Fruit fly (Drosophila melanogaster) whole organism, embryonic: Measurements from ENCODE around the gene CG11000.

ENCODE experiments used
- Abd-B ChIP-seq: fragments of 200-800 bp; sonication (Bioruptor generic); optimal IDR thresholded peaks from 2 replicates; lab custom pipeline; 2018; ENCODE audit warnings: missing biosample characterization, mild to moderate bottlenecking, missing genetic modification characterization, moderate library complexity
- CG10979 ChIP-seq: fragments of 200-800 bp; sonication (Bioruptor generic); optimal IDR thresholded peaks from 2 replicates; lab custom pipeline; 2018; ENCODE audit warnings: missing biosample characterization, mild to moderate bottlenecking, missing genetic modification characterization, moderate library complexity
- CG11093 ChIP-seq: fragments of 200-800 bp; sonication (Bioruptor generic); IDR thresholded peaks from 3 replicates; pipeline ENCODE4 v1.3.6; 2022; ENCODE audit warnings: missing biosample characterization, missing genetic modification characterization
- CG11560 ChIP-seq: fragments of 200-800 bp; sonication (Bioruptor generic); IDR thresholded peaks from 3 replicates; pipeline ENCODE4 v1.3.6; 2022; ENCODE audit warnings: missing biosample characterization, missing genetic modification characterization
- CG12236 ChIP-seq: fragments of 200-800 bp; sonication (Bioruptor generic); optimal IDR thresholded peaks from 2 replicates; lab custom pipeline; 2016; ENCODE audit warnings: missing biosample characterization, missing genetic modification characterization
- CG13424 ChIP-seq: fragments of 200-800 bp; sonication (Bioruptor generic); optimal IDR thresholded peaks from 2 replicates; lab custom pipeline; 2019; ENCODE audit warnings: missing biosample characterization, mild to moderate bottlenecking, missing genetic modification characterization, moderate library complexity
- CG14441 ChIP-seq: fragments of 200-800 bp; sonication (Bioruptor generic); IDR thresholded peaks from 2 replicates; pipeline ENCODE4 v1.3.6; 2022; ENCODE audit warnings: missing biosample characterization, missing genetic modification characterization
- CG15601 ChIP-seq: fragments of 200-800 bp; sonication (Bioruptor generic); optimal IDR thresholded peaks from 3 replicates; lab custom pipeline; 2019; ENCODE audit warnings: missing biosample characterization, mild to moderate bottlenecking, missing genetic modification characterization, moderate library complexity
- CG17186 ChIP-seq: fragments of 200-800 bp; sonication (Bioruptor generic); optimal IDR thresholded peaks from 3 replicates; lab custom pipeline; 2017; ENCODE audit warnings: missing biosample characterization, missing genetic modification reagents, missing genetic modification characterization
- CG17361 ChIP-seq: fragments of 200-800 bp; sonication (Bioruptor generic); IDR thresholded peaks from 3 replicates; pipeline ENCODE4 v1.3.6; 2022; ENCODE audit warnings: missing biosample characterization, missing genetic modification characterization
- CG3065 ChIP-seq: fragments of 200-800 bp; sonication (Bioruptor generic); optimal IDR thresholded peaks from 2 replicates; lab custom pipeline; 2016; ENCODE audit warnings: missing biosample characterization, missing genetic modification characterization
- CG32532 ChIP-seq: fragments of 200-800 bp; sonication (Bioruptor generic); IDR thresholded peaks from 2 replicates; pipeline ENCODE4 v1.3.6; 2022; ENCODE audit warnings: missing biosample characterization, missing genetic modification characterization
- CG4404 ChIP-seq: fragments of 200-800 bp; sonication (Bioruptor generic); IDR thresholded peaks from 2 replicates; pipeline ENCODE4 v1.3.6; 2022; ENCODE audit warnings: missing biosample characterization, missing genetic modification characterization
- CG4707 ChIP-seq: fragments of 200-800 bp; sonication (Bioruptor generic); optimal IDR thresholded peaks from 2 replicates; lab custom pipeline; 2018; ENCODE audit warnings: missing biosample characterization, mild to moderate bottlenecking, missing genetic modification characterization, moderate library complexity
- CG5953 ChIP-seq: fragments of 200-800 bp; sonication (Bioruptor generic); IDR thresholded peaks from 2 replicates; pipeline ENCODE4 v1.3.6; 2022; ENCODE audit warnings: missing biosample characterization, missing genetic modification characterization
- CG6791 ChIP-seq: fragments of 200-800 bp; sonication (Bioruptor generic); IDR thresholded peaks from 3 replicates; pipeline ENCODE4 v1.3.6; 2022; ENCODE audit warnings: missing biosample characterization, missing genetic modification characterization; ENCODE audit not compliant: partially characterized antibody
- CG6854 ChIP-seq: fragments of 200-800 bp; sonication (Bioruptor generic); optimal IDR thresholded peaks from 3 replicates; lab custom pipeline; 2017; ENCODE audit warnings: missing biosample characterization, mild to moderate bottlenecking, missing genetic modification characterization
- CHES-1-like ChIP-seq: fragments of 200-800 bp; sonication (Bioruptor generic); optimal IDR thresholded peaks from 2 replicates; lab custom pipeline; 2016; ENCODE audit warnings: missing biosample characterization, missing genetic modification characterization
- Camta ChIP-seq: fragments of 200-800 bp; sonication (Bioruptor generic); optimal IDR thresholded peaks from 2 replicates; lab custom pipeline; 2016; ENCODE audit warnings: missing biosample characterization, missing genetic modification characterization
- D19B ChIP-seq: fragments of 200-800 bp; sonication (Bioruptor generic); optimal IDR thresholded peaks from 2 replicates; lab custom pipeline; 2017; ENCODE audit warnings: missing biosample characterization, mild to moderate bottlenecking, missing genetic modification characterization
- Doc2 ChIP-seq: fragments of 200-800 bp; sonication (Bioruptor generic); IDR thresholded peaks from 2 replicates; pipeline ENCODE4 v1.3.6; 2022; ENCODE audit warnings: missing biosample characterization, missing genetic modification characterization
- Ets97D ChIP-seq: fragments of 200-800 bp; sonication (Bioruptor generic); optimal IDR thresholded peaks from 3 replicates; lab custom pipeline; 2016; ENCODE audit warnings: missing biosample characterization, missing genetic modification characterization
- Gug ChIP-seq: fragments of 200-800 bp; sonication (Bioruptor generic); IDR thresholded peaks from 4 replicates; pipeline ENCODE4 v1.3.6; 2022; ENCODE audit warnings: missing biosample characterization, missing genetic modification characterization
- Hmx ChIP-seq: fragments of 200-800 bp; sonication (Bioruptor generic); optimal IDR thresholded peaks from 2 replicates; lab custom pipeline; 2016; ENCODE audit warnings: missing biosample characterization, missing genetic modification characterization
- Lim3 ChIP-seq: fragments of 200-800 bp; sonication (Bioruptor generic); IDR thresholded peaks from 2 replicates; pipeline ENCODE4 v1.3.6; 2022; ENCODE audit warnings: missing biosample characterization, missing genetic modification characterization
- Scr ChIP-seq: fragments of 200-800 bp; sonication (Bioruptor generic); IDR thresholded peaks from 2 replicates; pipeline ENCODE4 v1.3.6; 2022; ENCODE audit warnings: missing biosample characterization, missing genetic modification characterization; ENCODE audit not compliant: partially characterized antibody
- Side ChIP-seq: fragments of 200-800 bp; sonication (Bioruptor generic); optimal IDR thresholded peaks from 2 replicates; lab custom pipeline; 2016; ENCODE audit warnings: missing biosample characterization, missing genetic modification characterization
- TFAM ChIP-seq: fragments of 200-800 bp; sonication (Bioruptor generic); optimal IDR thresholded peaks from 2 replicates; lab custom pipeline; 2017; ENCODE audit warnings: missing biosample characterization, missing genetic modification characterization, inconsistent platforms
- YL-1 ChIP-seq: fragments of 200-800 bp; sonication (Bioruptor generic); optimal IDR thresholded peaks from 3 replicates; lab custom pipeline; 2017; ENCODE audit warnings: missing biosample characterization, mild to moderate bottlenecking, missing genetic modification characterization
- ac ChIP-seq: fragments of 200-800 bp; sonication (Bioruptor generic); optimal IDR thresholded peaks from 3 replicates; lab custom pipeline; 2017; ENCODE audit warnings: missing biosample characterization, mild to moderate bottlenecking, missing genetic modification characterization
- amos ChIP-seq: fragments of 200-800 bp; sonication (Bioruptor generic); IDR thresholded peaks from 2 replicates; pipeline ENCODE4 v1.3.6; 2022; ENCODE audit warnings: missing biosample characterization, missing genetic modification characterization; ENCODE audit not compliant: partially characterized antibody
- cg ChIP-seq: fragments of 200-800 bp; sonication (Bioruptor generic); optimal IDR thresholded peaks from 3 replicates; lab custom pipeline; 2019; ENCODE audit warnings: missing biosample characterization, mild to moderate bottlenecking, missing genetic modification characterization, moderate library complexity
- dm ChIP-seq: fragments of 200-800 bp; sonication (Bioruptor generic); optimal IDR thresholded peaks from 3 replicates; lab custom pipeline; 2016; ENCODE audit warnings: missing biosample characterization, missing genetic modification characterization
- emc ChIP-seq: fragments of 200-800 bp; sonication (Bioruptor generic); optimal IDR thresholded peaks from 2 replicates; lab custom pipeline; 2016; ENCODE audit warnings: missing biosample characterization, missing genetic modification characterization
- fru ChIP-seq: fragments of >200 bp; optimal IDR thresholded peaks from 2 replicates; lab custom pipeline; 2017
- gce ChIP-seq: fragments of 200-800 bp; sonication (Bioruptor generic); IDR thresholded peaks from 3 replicates; pipeline ENCODE4 v1.3.6; 2022; ENCODE audit warnings: missing biosample characterization, missing genetic modification characterization
- gsb-n ChIP-seq: fragments of 200-800 bp; sonication (Bioruptor generic); optimal IDR thresholded peaks from 3 replicates; lab custom pipeline; 2018; ENCODE audit warnings: missing biosample characterization, mild to moderate bottlenecking, missing genetic modification characterization
- hb ChIP-seq: fragments of 200-800 bp; sonication (Bioruptor generic); IDR thresholded peaks from 3 replicates; pipeline ENCODE4 v1.3.6; 2022; ENCODE audit warnings: missing biosample characterization, missing genetic modification characterization; ENCODE audit not compliant: partially characterized antibody
- hth ChIP-seq: fragments of >200 bp; optimal IDR thresholded peaks from 2 replicates; lab custom pipeline; 2017; ENCODE audit warnings: inconsistent platforms
- ind ChIP-seq: fragments of 200-800 bp; sonication (Bioruptor generic); optimal IDR thresholded peaks from 3 replicates; lab custom pipeline; 2016; ENCODE audit warnings: missing biosample characterization, missing genetic modification characterization
- lilli ChIP-seq: fragments of 200-800 bp; sonication (Bioruptor generic); optimal IDR thresholded peaks from 3 replicates; lab custom pipeline; 2016; ENCODE audit warnings: missing biosample characterization, missing genetic modification characterization
- nerfin-1 ChIP-seq: fragments of 200-800 bp; sonication (Bioruptor generic); optimal IDR thresholded peaks from 3 replicates; lab custom pipeline; 2019; ENCODE audit warnings: missing biosample characterization, mild to moderate bottlenecking, missing genetic modification characterization, moderate library complexity
- sc ChIP-seq, 3 experiments: fragments of >200 bp in 2 of 3; fragments of 200-800 bp in 1 of 3; sonication (Bioruptor generic) in 1 of 3; optimal IDR thresholded peaks; 2 replicates in 2 of 3; 3 replicates in 1 of 3; lab custom pipeline; 2017; ENCODE audit warnings: mild to moderate bottlenecking in 1 of 3, missing biosample characterization in 1 of 3, missing genetic modification characterization in 1 of 3, missing genetic modification reagents in 1 of 3
- sens-2 ChIP-seq: fragments of 200-800 bp; sonication (Bioruptor generic); IDR thresholded peaks from 2 replicates; pipeline ENCODE4 v1.3.6; 2022; ENCODE audit warnings: missing biosample characterization, missing genetic modification characterization
- tna ChIP-seq: fragments of 200-800 bp; sonication (Bioruptor generic); IDR thresholded peaks from 2 replicates; pipeline ENCODE4 v1.3.6; 2022; ENCODE audit warnings: missing biosample characterization, missing genetic modification characterization; ENCODE audit not compliant: partially characterized antibody
- toy ChIP-seq: fragments of 200-800 bp; sonication (Bioruptor generic); IDR thresholded peaks from 2 replicates; pipeline ENCODE4 v1.3.6; 2022; ENCODE audit warnings: missing biosample characterization, missing genetic modification characterization
- vfl ChIP-seq: fragments of 200-800 bp; sonication (Bioruptor generic); optimal IDR thresholded peaks from 2 replicates; lab custom pipeline; 2016; ENCODE audit warnings: missing biosample characterization, missing genetic modification characterization
- vnd ChIP-seq: fragments of 200-800 bp; sonication (Bioruptor generic); IDR thresholded peaks from 3 replicates; pipeline ENCODE4 v1.3.6; 2022; ENCODE audit warnings: missing biosample characterization, missing genetic modification characterization; ENCODE audit not compliant: partially characterized antibody

CG11000 gene

DNA sequence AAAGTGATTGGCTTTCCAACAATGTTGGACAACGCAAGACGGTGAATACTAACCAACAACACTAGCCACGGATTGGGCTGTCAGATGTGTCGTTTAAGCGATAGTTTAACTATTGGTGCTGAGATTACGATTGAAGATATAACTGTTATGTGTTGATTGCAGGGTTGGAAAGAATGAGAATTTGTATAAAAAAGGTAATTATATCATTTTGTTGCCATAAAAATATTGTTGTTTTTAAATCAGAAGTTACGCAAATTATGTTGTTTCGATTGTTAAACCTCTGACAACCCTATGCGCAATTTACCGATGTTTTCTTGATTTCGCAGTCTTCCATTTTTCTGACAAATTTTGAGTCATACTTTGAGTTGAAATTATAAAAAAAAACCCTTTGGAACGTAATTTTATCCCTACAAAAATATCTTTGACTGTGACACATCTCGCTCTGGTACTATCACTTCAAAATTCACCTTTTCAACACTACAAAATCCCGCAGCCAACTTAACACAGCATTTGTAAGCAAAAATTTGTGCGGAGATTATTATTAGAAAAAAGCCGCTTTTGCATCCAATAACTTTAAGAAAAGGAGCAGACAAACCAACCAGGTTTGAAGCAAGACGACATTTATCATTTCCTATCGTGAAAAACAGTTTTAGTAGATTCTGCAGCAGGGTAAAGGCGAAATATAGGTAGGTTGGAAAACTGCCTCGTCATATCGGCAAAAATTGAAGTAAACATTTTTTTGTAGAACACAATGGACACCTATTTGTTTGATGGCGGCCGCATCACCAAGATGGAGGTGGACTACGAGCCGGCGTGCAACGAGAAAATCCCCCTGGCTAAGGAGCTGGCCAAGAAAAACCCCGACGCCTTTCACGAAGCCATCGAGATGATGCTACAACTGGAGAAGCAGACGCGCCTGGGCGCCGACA, 12.8 kb upstream of the CG11000 start, which contains the start of the genes Hat1 and Rpn5 (continued):
- TF ChIP-seq YL-1 (GFP tag; lab: Kevin White, UChicago): peak; percentile 63
- TF ChIP-seq Gug (GFP tag; lab: Robert Waterston, UW): peak; percentile 61; the same call in 3 of the 4 replicates
- peak; percentile 47 for TF ChIP-seq gsb-n (tag; lab: Kevin White, UChicago)
- peak; percentile 90 for TF ChIP-seq CHES-1-like (GFP tag; lab: Kevin White, UChicago)
- no peak for TF ChIP-seq CG6854
- TF ChIP-seq Abd-B (GFP tag; lab: Kevin White, UChicago): peak; percentile 85
- peak; percentile 92 for TF ChIP-seq lilli (GFP tag; lab: Kevin White, UChicago)
- TF ChIP-seq toy (GFP tag; lab: Robert Waterston, UW): peak; percentile 36; the same call in 1 of the 2 replicates
- peak; percentile 51 for TF ChIP-seq CG3065
- no peak for TF ChIP-seq ac (GFP tag; lab: Kevin White, UChicago)
- peak; percentile 53; the same call in 1 of the 3 replicates for TF ChIP-seq CG11560
- TF ChIP-seq vnd (GFP tag; lab: Robert Waterston, UW): peak; percentile 54; the same call in 1 of the 3 replicates
- TF ChIP-seq tna (GFP tag; lab: Robert Waterston, UW): peak; percentile 17; the same call in 1 of the 2 replicates
- TF ChIP-seq Camta (GFP tag; lab: Kevin White, UChicago): peak; percentile 90
- peak; percentile 79 for TF ChIP-seq CG10979 (tag; lab: Kevin White, UChicago)
- peak; percentile 67 for TF ChIP-seq emc
- no peak for TF ChIP-seq Lim3 (GFP tag; lab: Robert Waterston, UW)
- peak; percentile 49; the same call in 1 of the 3 replicates for TF ChIP-seq gce (GFP tag; lab: Robert Waterston, UW)
- peak; percentile 64; the same call in 1 of the 3 replicates for TF ChIP-seq CG6791
- TF ChIP-seq CG17186: peak; percentile 57
- TF ChIP-seq CG14441 (GFP tag; lab: Robert Waterston, UW): peak; percentile 70; the same call in 1 of the 2 replicates
- TF ChIP-seq CG13424: peak; percentile 71
- peak; percentile 82 for TF ChIP-seq dm (GFP tag; lab: Kevin White, UChicago)
- TF ChIP-seq Scr (GFP tag; lab: Robert Waterston, UW): peak; percentile 85
- TF ChIP-seq cg (GFP tag; lab: Kevin White, UChicago): no peak
- no peak for TF ChIP-seq hth (lab: Kevin White, UChicago)
- peak; percentile 62; the same call in 1 of the 3 replicates for TF ChIP-seq CG11093 (GFP tag; lab: Robert Waterston, UW)
- TF ChIP-seq CG12236 (GFP tag; lab: Kevin White, UChicago): peak; percentile 69
- peak; percentile 90 for TF ChIP-seq Side
- TF ChIP-seq CG32532 (GFP tag; lab: Robert Waterston, UW): peak; percentile 77
- TF ChIP-seq Ets97D (GFP tag; lab: Kevin White, UChicago): peak; percentile 87
- peak; percentile 95 for TF ChIP-seq CG17361 (GFP tag; lab: Robert Waterston, UW)
- TF ChIP-seq sc (optimal IDR thresholded peaks at IDR 0.05; lab: Kevin White, UChicago): no peak
- peak; percentile 63 for TF ChIP-seq sc (GFP tag; optimal IDR thresholded peaks at IDR 0.05; lab: Kevin White, UChicago)
- no peak for TF ChIP-seq CG5953
- TF ChIP-seq ind: peak; percentile 90
- TF ChIP-seq CG15601 (tag; lab: Kevin White, UChicago): peak; percentile 53
- TF ChIP-seq vfl (GFP tag; lab: Kevin White, UChicago): peak; percentile 75
- peak; percentile 63; the same call in 2 of the 3 replicates for TF ChIP-seq hb
- no peak for TF ChIP-seq Doc2
- no peak for TF ChIP-seq fru
- peak; percentile 54 for TF ChIP-seq nerfin-1 (tag; lab: Kevin White, UChicago)
- TF ChIP-seq Hmx (GFP tag; lab: Kevin White, UChicago): peak; percentile 83
- no peak for TF ChIP-seq sens-2
- TF ChIP-seq CG4404 (GFP tag; lab: Robert Waterston, UW): peak; percentile 83
- peak; percentile 60 for TF ChIP-seq D19B
- TF ChIP-seq TFAM (GFP tag; lab: Kevin White, UChicago): peak; percentile 22
- TF ChIP-seq amos (GFP tag; lab: Robert Waterston, UW): peak; percentile 68
- no peak for TF ChIP-seq CG4707 (GFP tag; lab: Kevin White, UChicago)
